Worm (Caenorhabditis elegans) whole organism, mixed stage, embryonic: ENCODE measurements around the gene W02B12.16.

Source experiments
- M03D4.4 ChIP-seq: sonication (generic microtip); optimal IDR thresholded peaks from 2 replicates; lab custom pipeline; 2017; ENCODE audit warnings: mild to moderate bottlenecking, missing genetic modification characterization, missing compliant biosample characterization
- bed-3 ChIP-seq: fragments of 200-800 bp; sonication (Bioruptor generic); optimal IDR thresholded peaks from 3 replicates; lab custom pipeline; 2018; ENCODE audit warnings: mild to moderate bottlenecking, missing genetic modification characterization, moderate library complexity, missing compliant biosample characterization
- ceh-43 ChIP-seq: fragments of 200-800 bp; sonication (Bioruptor generic); optimal IDR thresholded peaks from 2 replicates; lab custom pipeline; 2018; ENCODE audit warnings: mild to moderate bottlenecking, missing genetic modification characterization, moderate library complexity, missing compliant biosample characterization
- ceh-83 ChIP-seq: fragments of 200-800 bp; sonication (Bioruptor generic); optimal IDR thresholded peaks from 2 replicates; lab custom pipeline; 2018; ENCODE audit warnings: mild to moderate bottlenecking, missing genetic modification characterization, missing compliant biosample characterization
- cnd-1 ChIP-seq: fragments of 200-800 bp; sonication (Bioruptor generic); optimal IDR thresholded peaks from 2 replicates; lab custom pipeline; 2018; ENCODE audit warnings: mild to moderate bottlenecking, missing genetic modification characterization, missing compliant biosample characterization
- drap-1 ChIP-seq: fragments of 200-800 bp; sonication (Bioruptor generic); optimal IDR thresholded peaks from 3 replicates; lab custom pipeline; 2018; ENCODE audit warnings: mild to moderate bottlenecking, missing genetic modification characterization, missing compliant biosample characterization
- elt-1 ChIP-seq: sonication (generic microtip); optimal IDR thresholded peaks from 2 replicates; lab custom pipeline; 2017; ENCODE audit warnings: missing genetic modification characterization, mild to moderate bottlenecking, missing compliant biosample characterization, antibody characterized with exemption, moderate library complexity, borderline replicate concordance; ENCODE audit not compliant: insufficient read depth
- elt-3 ChIP-seq: fragments of 150-350 bp; optimal IDR thresholded peaks from 2 replicates; lab custom pipeline; 2014; ENCODE audit warnings: missing biosample characterization, missing genetic modification characterization
- flh-1 ChIP-seq: fragments of 200-800 bp; sonication (Bioruptor generic); optimal IDR thresholded peaks from 2 replicates; lab custom pipeline; 2018; ENCODE audit warnings: mild to moderate bottlenecking, missing genetic modification characterization, moderate library complexity, missing compliant biosample characterization
- ham-2 ChIP-seq: fragments of 200-800 bp; sonication (Bioruptor generic); optimal IDR thresholded peaks from 2 replicates; lab custom pipeline; 2018; ENCODE audit warnings: mild to moderate bottlenecking, missing genetic modification characterization, missing compliant biosample characterization
- lin-32 ChIP-seq: fragments of 200-800 bp; sonication (Bioruptor generic); optimal IDR thresholded peaks from 2 replicates; lab custom pipeline; 2018; ENCODE audit warnings: mild to moderate bottlenecking, missing genetic modification characterization, missing compliant biosample characterization
- lsy-2 ChIP-seq: fragments of 150-350 bp; optimal IDR thresholded peaks from 2 replicates; lab custom pipeline; 2014; ENCODE audit warnings: missing biosample characterization, missing genetic modification characterization
- mep-1 ChIP-seq: fragments of 150-350 bp; optimal IDR thresholded peaks from 2 replicates; lab custom pipeline; 2017; ENCODE audit warnings: missing biosample characterization, missing genetic modification reagents, missing genetic modification characterization, inconsistent platforms
- mls-2 ChIP-seq: sonication (generic microtip); optimal IDR thresholded peaks from 2 replicates; lab custom pipeline; 2016; ENCODE audit warnings: mild to moderate bottlenecking, missing genetic modification characterization, moderate library complexity, missing compliant biosample characterization
- nhr-12 ChIP-seq: fragments of 150-350 bp; optimal IDR thresholded peaks from 2 replicates; lab custom pipeline; 2014; ENCODE audit warnings: missing biosample characterization, missing genetic modification characterization
- nhr-2 ChIP-seq: fragments of 150-350 bp; optimal IDR thresholded peaks from 2 replicates; lab custom pipeline; 2014; ENCODE audit warnings: missing biosample characterization, missing genetic modification characterization
- nhr-237 ChIP-seq: fragments of 150-350 bp; optimal IDR thresholded peaks from 2 replicates; lab custom pipeline; 2014; ENCODE audit warnings: missing biosample characterization, missing genetic modification characterization
- nhr-28 ChIP-seq: fragments of 150-350 bp; optimal IDR thresholded peaks from 2 replicates; lab custom pipeline; 2014; ENCODE audit warnings: missing biosample characterization, missing genetic modification characterization
- nhr-76 ChIP-seq: sonication (generic microtip); optimal IDR thresholded peaks from 2 replicates; lab custom pipeline; 2017; ENCODE audit warnings: missing biosample characterization, missing genetic modification characterization
- pha-4 ChIP-seq: fragments of 150-350 bp; optimal IDR thresholded peaks from 2 replicates; lab custom pipeline; 2018; ENCODE audit warnings: missing biosample characterization, missing genetic modification reagents, missing genetic modification characterization
- sem-2 ChIP-seq: fragments of 200-800 bp; sonication (Bioruptor generic); optimal IDR thresholded peaks from 2 replicates; lab custom pipeline; 2018; ENCODE audit warnings: mild to moderate bottlenecking, missing genetic modification characterization, missing compliant biosample characterization
- sptf-1 ChIP-seq: sonication (generic microtip); optimal IDR thresholded peaks from 2 replicates; lab custom pipeline; 2017; ENCODE audit warnings: mild to moderate bottlenecking, missing genetic modification characterization, moderate library complexity, missing compliant biosample characterization
- tbx-8 ChIP-seq: fragments of 200-800 bp; sonication (Bioruptor generic); optimal IDR thresholded peaks from 2 replicates; lab custom pipeline; 2018; ENCODE audit warnings: mild to moderate bottlenecking, missing genetic modification characterization, moderate library complexity, missing compliant biosample characterization
- unc-120 ChIP-seq: sonication (generic microtip); optimal IDR thresholded peaks from 2 replicates; lab custom pipeline; 2017; ENCODE audit warnings: missing genetic modification characterization, missing compliant biosample characterization; ENCODE audit not compliant: poor library complexity, severe bottlenecking
- unc-39 ChIP-seq: fragments of 150-350 bp; optimal IDR thresholded peaks from 2 replicates; lab custom pipeline; 2014; ENCODE audit warnings: missing biosample characterization, missing genetic modification characterization
- unc-62 ChIP-seq: fragments of 150-350 bp; optimal IDR thresholded peaks from 2 replicates; lab custom pipeline; 2014; ENCODE audit warnings: missing biosample characterization, missing genetic modification reagents, missing genetic modification characterization
- zip-8 ChIP-seq: fragments of 150-350 bp; optimal IDR thresholded peaks from 2 replicates; lab custom pipeline; 2014; ENCODE audit warnings: missing biosample characterization, missing genetic modification characterization
- ztf-11 ChIP-seq: fragments of 150-350 bp; optimal IDR thresholded peaks from 2 replicates; lab custom pipeline; 2014; ENCODE audit warnings: missing biosample characterization, missing genetic modification characterization

W02B12.16 gene

DNA sequence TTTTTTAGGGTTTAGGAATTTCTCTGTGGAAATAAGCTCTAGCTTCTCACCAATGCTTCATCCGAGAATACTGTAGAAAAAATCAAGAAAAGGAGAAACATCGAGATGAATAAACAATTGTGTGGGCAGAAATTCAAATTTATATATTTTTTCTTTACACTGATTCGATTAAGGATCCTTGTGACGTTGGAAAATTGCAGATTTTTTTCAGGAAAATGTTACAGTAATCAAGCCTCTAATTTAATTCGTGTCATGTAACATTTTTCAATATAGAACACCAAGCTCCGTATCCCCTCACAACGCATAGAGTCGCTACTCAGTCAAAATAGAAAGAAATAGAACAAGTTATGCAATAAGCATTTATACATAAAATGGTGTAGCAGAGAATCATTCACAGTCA, at the start of gene W02B12.16:
W02B12.16 (minus strand) TSS at position 101 of the 400 bp plus-strand sequence.
- TF ChIP-seq lin-32 (GFP tag; lab: Kevin White, UChicago) (no peak), zip-8 (tag; lab: Kevin White, UChicago) (no peak), pha-4 (tag; lab: Kevin White, UChicago) (no peak)

- TF ChIP-seq sem-2: no peak
- TF ChIP-seq flh-1: no peak
- no peak for TF ChIP-seq nhr-76 (tag; lab: Kevin White, UChicago)
- TF ChIP-seq unc-39 (tag; lab: Kevin White, UChicago): no peak
Measured at ce11 chrII:11521300-11521699, 45.0 kb upstream of the W02B12.16 start, which contains the start of gene Y62F5A.10. Gene Y62F5A.10 (plus strand): TSS chrII:11521600.

DNA sequence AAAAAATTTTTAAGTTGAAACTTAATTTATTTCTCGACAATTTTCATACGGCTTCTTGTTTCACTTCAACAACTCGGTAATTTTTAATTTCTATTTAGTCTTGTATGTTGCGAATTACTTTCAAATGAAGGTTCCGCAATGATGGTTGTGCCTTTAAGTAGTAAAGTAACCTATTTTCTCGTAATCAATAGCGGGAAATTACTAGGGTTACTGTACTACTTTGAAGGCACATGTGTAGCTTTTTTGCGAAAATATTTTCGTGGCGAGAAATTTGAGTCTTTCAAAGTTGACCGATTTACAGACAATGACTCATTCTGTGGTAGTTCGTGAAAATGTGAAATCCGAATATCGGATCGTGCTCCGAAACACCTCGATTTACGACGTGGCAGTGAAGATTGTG, 41.9 kb upstream of the W02B12.16 start, which contains the start of gene B0334.10:
B0334.10 (plus strand) TSS at position 301 of the 400 bp plus-strand sequence.
- TF ChIP-seq nhr-2 (tag; lab: Kevin White, UChicago): no peak
- TF ChIP-seq unc-39 (tag; lab: Kevin White, UChicago): no peak
- TF ChIP-seq tbx-8: no peak
- TF ChIP-seq cnd-1 (tag; lab: Kevin White, UChicago): no peak
- TF ChIP-seq ztf-11 (tag; lab: Kevin White, UChicago): no peak
- no peak for TF ChIP-seq pha-4 (tag; lab: Kevin White, UChicago)
- no peak for TF ChIP-seq unc-120 (tag; lab: Kevin White, UChicago)
- TF ChIP-seq ham-2: no peak
- no peak for TF ChIP-seq flh-1
- TF ChIP-seq sem-2: no peak
- TF ChIP-seq, all 35 proteins: peak for 0

- no peak for TF ChIP-seq elt-3 (tag; lab: Kevin White, UChicago)
- no peak for TF ChIP-seq sptf-1
- TF ChIP-seq ceh-43 (GFP tag; lab: Kevin White, UChicago): no peak
- no peak for TF ChIP-seq unc-62
- no peak for TF ChIP-seq unc-120 (tag; lab: Kevin White, UChicago)
- no peak for TF ChIP-seq nhr-237 (tag; lab: Kevin White, UChicago)
- TF ChIP-seq M03D4.4 (tag; lab: Kevin White, UChicago): no peak
- no peak for TF ChIP-seq ceh-83 (GFP tag; lab: Kevin White, UChicago)
Measured at ce11 chrII:11514775-11515174, 38.5 kb upstream of the W02B12.16 start, which contains the start of gene srh-44. Gene srh-44 (plus strand): TSS chrII:11515075.

- TF ChIP-seq elt-1 (no peak), lin-32 (GFP tag; lab: Kevin White, UChicago) (no peak), ztf-11 (tag; lab: Kevin White, UChicago) (no peak), nhr-28 (tag; lab: Kevin White, UChicago) (no peak)
Measured at ce11 chrII:11512921-11513320, 36.6 kb upstream of the W02B12.16 start.

- TF ChIP-seq drap-1 (GFP tag; lab: Kevin White, UChicago) (no peak), nhr-76 (tag; lab: Kevin White, UChicago) (no peak), elt-3 (tag; lab: Kevin White, UChicago) (no peak), unc-62 (no peak), elt-1 (no peak), nhr-237 (tag; lab: Kevin White, UChicago) (no peak), bed-3 (GFP tag; lab: Kevin White, UChicago) (no peak), nhr-12 (no peak), mls-2 (tag; lab: Kevin White, UChicago) (no peak), nhr-28 (tag; lab: Kevin White, UChicago) (no peak), mep-1 (tag; lab: Kevin White, UChicago) (no peak), ceh-83 (GFP tag; lab: Kevin White, UChicago) (no peak), ztf-11 (tag; lab: Kevin White, UChicago) (no peak), lin-32 (GFP tag; lab: Kevin White, UChicago) (no peak), unc-39 (tag; lab: Kevin White, UChicago) (no peak), M03D4.4 (tag; lab: Kevin White, UChicago) (no peak), lsy-2 (tag; lab: Kevin White, UChicago) (no peak)
Measured at ce11 chrII:11510373-11510772, 34.1 kb upstream of the W02B12.16 start, which contains the start of gene npr-41. Gene npr-41 (plus strand): TSS chrII:11510673.
